Fruit fly (Drosophila melanogaster): ENCODE data around the gene Ada3.

Ada3 gene

dm6 chrX:18101778-18102177, 16.2 kb downstream of the Ada3 start, which contains the start of gene Taf8 (continued):
- no peak for TF ChIP-seq CG10274 (GFP tag; optimal IDR thresholded peaks at IDR 0.05)
- no peak for TF ChIP-seq HHEX (GFP tag; optimal IDR thresholded peaks at IDR 0.05)
- no peak for TF ChIP-seq CG14441 (GFP tag; IDR thresholded peaks at IDR 0.05)
- TF ChIP-seq CG10267 (tag; optimal IDR thresholded peaks at IDR 0.05), result no peak
- no peak for TF ChIP-seq CG32767 (GFP tag; IDR thresholded peaks at IDR 0.05)
- peak; percentile 70 for TF ChIP-seq CG7357 (GFP tag; IDR thresholded peaks at IDR 0.05)
- no peak for TF ChIP-seq chn (GFP tag; optimal IDR thresholded peaks at IDR 0.05)
- TF ChIP-seq CkIIα-i1 (GFP tag; IDR thresholded peaks at IDR 0.05), result no peak
- TF ChIP-seq Dp (GFP tag; optimal IDR thresholded peaks at IDR 0.05), result no peak
- peak; percentile 54; the same call in 1 of the 2 replicates for TF ChIP-seq ato (GFP tag; IDR thresholded peaks at IDR 0.05; ENCODE audit: partially characterized antibody)
- TF ChIP-seq Mes4 (GFP tag; optimal IDR thresholded peaks at IDR 0.05), result no peak
- no peak for TF ChIP-seq bab2 (GFP tag; optimal IDR thresholded peaks at IDR 0.05)
- TF ChIP-seq Side (GFP tag; optimal IDR thresholded peaks at IDR 0.05), result no peak
- peak; percentile 63 for TF ChIP-seq slbo (GFP tag; IDR thresholded peaks at IDR 0.05)
- TF ChIP-seq CG14667 (GFP tag; IDR thresholded peaks at IDR 0.05), result no peak
- TF ChIP-seq CG4707 (GFP tag; optimal IDR thresholded peaks at IDR 0.05), result no peak
- no peak for TF ChIP-seq Max (GFP tag; optimal IDR thresholded peaks at IDR 0.05)
- no peak for TF ChIP-seq H2.0 (GFP tag; IDR thresholded peaks at IDR 0.05)
- no peak for TF ChIP-seq CG1647 (GFP tag; optimal IDR thresholded peaks at IDR 0.05)
- no peak for TF ChIP-seq zen (tag; optimal IDR thresholded peaks at IDR 0.05)
- no peak for TF ChIP-seq CG11696 (GFP tag; IDR thresholded peaks at IDR 0.05)
- no peak for TF ChIP-seq run (tag; optimal IDR thresholded peaks at IDR 0.05)
- no peak for TF ChIP-seq gcm (GFP tag; optimal IDR thresholded peaks at IDR 0.05)
- TF ChIP-seq inv (GFP tag; IDR thresholded peaks at IDR 0.05; ENCODE audit: partially characterized antibody), result peak; percentile 67
- TF ChIP-seq hkb (optimal IDR thresholded peaks at IDR 0.05), result no peak
- no peak for TF ChIP-seq hkb (GFP tag; IDR thresholded peaks at IDR 0.05)
- no peak for TF ChIP-seq B-H1 (GFP tag; IDR thresholded peaks at IDR 0.05)
- no peak for TF ChIP-seq CG2889 (GFP tag; IDR thresholded peaks at IDR 0.05)
- no peak for TF ChIP-seq CG14014 (GFP tag; IDR thresholded peaks at IDR 0.05)
- no peak for TF ChIP-seq so (GFP tag; IDR thresholded peaks at IDR 0.05)
- TF ChIP-seq ATbp (GFP tag; optimal IDR thresholded peaks at IDR 0.05), result no peak
- peak; percentile 63; the same call in 3 of the 4 replicates for TF ChIP-seq Dll (GFP tag; IDR thresholded peaks at IDR 0.05; ENCODE audit: partially characterized antibody)
- TF ChIP-seq dpn (GFP tag; optimal IDR thresholded peaks at IDR 0.05), result peak in 1 of 2 experiments; percentile 1
- TF ChIP-seq CG9932 (GFP tag; IDR thresholded peaks at IDR 0.05), result peak; percentile 68
- peak; percentile 31 for TF ChIP-seq CG34224 (GFP tag; IDR thresholded peaks at IDR 0.05; ENCODE audit: partially characterized antibody)
- no peak for TF ChIP-seq br (optimal IDR thresholded peaks at IDR 0.05)
- no peak for TF ChIP-seq kni (GFP tag; optimal IDR thresholded peaks at IDR 0.05)
- no peak for TF ChIP-seq CG5953 (GFP tag; IDR thresholded peaks at IDR 0.05)
- no peak for TF ChIP-seq CG8478 (optimal IDR thresholded peaks at IDR 0.05)
- TF ChIP-seq Lpt (GFP tag; optimal IDR thresholded peaks at IDR 0.05), result no peak
- no peak for TF ChIP-seq TFAM (GFP tag; optimal IDR thresholded peaks at IDR 0.05)
- TF ChIP-seq CG5245 (GFP tag; optimal IDR thresholded peaks at IDR 0.05), result no peak
- TF ChIP-seq gem (tag; optimal IDR thresholded peaks at IDR 0.05), result no peak
- no peak for TF ChIP-seq ab (GFP tag; optimal IDR thresholded peaks at IDR 0.05)
- TF ChIP-seq Sox102F (GFP tag; optimal IDR thresholded peaks at IDR 0.05), result no peak
- TF ChIP-seq CG4820 (GFP tag; optimal IDR thresholded peaks at IDR 0.05), result no peak
- TF ChIP-seq Xrp1 (GFP tag; IDR thresholded peaks at IDR 0.05), result no peak
- TF ChIP-seq CG12104 (GFP tag; optimal IDR thresholded peaks at IDR 0.05), result no peak
- no peak for TF ChIP-seq Asciz (GFP tag; optimal IDR thresholded peaks at IDR 0.05)
- no peak for TF ChIP-seq CG6254 (GFP tag; optimal IDR thresholded peaks at IDR 0.05)
- no peak for TF ChIP-seq CG8359 (GFP tag; optimal IDR thresholded peaks at IDR 0.05; ENCODE audit: borderline replicate concordance)
- TF ChIP-seq Hey (tag; optimal IDR thresholded peaks at IDR 0.05), result no peak
- peak; percentile 54; the same call in 1 of the 3 replicates for TF ChIP-seq hb (GFP tag; IDR thresholded peaks at IDR 0.05; ENCODE audit: partially characterized antibody)

Measured in whole organism, embryonic.